Worm (Caenorhabditis elegans) whole organism, L1 larva: Measurements from ENCODE around the gene ptr-22.

Experiments
- ceh-63 ChIP-seq: fragments of 200-800 bp; sonication (Bioruptor generic); optimal IDR thresholded peaks from 2 replicates; lab custom pipeline; 2018; ENCODE audit warnings: mild to moderate bottlenecking, missing genetic modification characterization, missing compliant biosample characterization
- ceh-90 ChIP-seq: sonication (generic microtip); optimal IDR thresholded peaks from 2 replicates; lab custom pipeline; 2016; ENCODE audit warnings: missing genetic modification characterization, missing compliant biosample characterization
- elt-2 ChIP-seq: sonication (generic microtip); optimal IDR thresholded peaks from 2 replicates; lab custom pipeline; 2016; ENCODE audit warnings: missing genetic modification characterization, mild to moderate bottlenecking, inconsistent platforms, missing compliant biosample characterization, missing genetic modification reagents
- fkh-10 ChIP-seq: sonication (generic microtip); optimal IDR thresholded peaks from 2 replicates; lab custom pipeline; 2017; ENCODE audit warnings: missing biosample characterization, missing genetic modification reagents, missing genetic modification characterization
- lin-39 ChIP-seq: fragments of 150-350 bp; optimal IDR thresholded peaks from 2 replicates; lab custom pipeline; 2014; ENCODE audit warnings: missing biosample characterization, missing genetic modification reagents, missing genetic modification characterization
- lir-3 ChIP-seq: sonication (generic microtip); optimal IDR thresholded peaks from 2 replicates; lab custom pipeline; 2016; ENCODE audit warnings: mild to moderate bottlenecking, missing genetic modification characterization, moderate library complexity, missing compliant biosample characterization; ENCODE audit not compliant: poor library complexity
- nhr-19 ChIP-seq: fragments of 200-800 bp; sonication (Bioruptor generic); conservative IDR thresholded peaks from 2 replicates; pipeline ENCODE4 v1.3.6; 2022; ENCODE audit warnings: missing genetic modification characterization, missing compliant biosample characterization
- nhr-28 ChIP-seq: fragments of 150-350 bp; optimal IDR thresholded peaks from 2 replicates; lab custom pipeline; 2014; ENCODE audit warnings: missing biosample characterization, missing genetic modification characterization
- nhr-47 ChIP-seq: sonication (generic microtip); optimal IDR thresholded peaks from 2 replicates; lab custom pipeline; 2016; ENCODE audit warnings: mild to moderate bottlenecking, missing genetic modification characterization, moderate library complexity, missing compliant biosample characterization

Gene ptr-22

DNA sequence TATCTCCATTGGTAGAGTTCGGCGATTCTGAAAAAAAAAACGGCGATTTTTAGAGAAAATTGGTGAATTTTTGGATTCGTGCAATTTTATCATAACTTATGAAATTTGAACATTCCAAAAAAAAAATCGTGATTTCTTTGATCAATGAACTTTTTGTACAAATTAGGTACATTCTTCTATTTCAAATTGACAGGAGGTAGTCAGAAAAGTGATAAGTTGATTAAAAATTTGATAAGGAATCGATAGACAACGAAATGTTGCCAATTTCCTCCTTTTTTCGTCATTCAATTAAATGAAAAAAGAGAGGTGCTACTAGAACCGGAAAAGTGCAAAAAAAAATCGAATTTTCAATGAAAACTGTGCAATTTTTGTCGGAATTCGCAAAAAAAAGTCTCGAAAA lies 60.2 kb downstream of the ptr-22 start:
- TF ChIP-seq lin-39 (tag; lab: Kevin White, UChicago) (no peak), ceh-90 (tag; lab: Kevin White, UChicago) (no peak), lir-3 (tag; lab: Kevin White, UChicago) (no peak), ceh-63 (GFP tag; lab: Kevin White, UChicago) (no peak), fkh-10 (GFP tag; lab: Kevin White, UChicago) (no peak), nhr-19 (GFP tag; lab: Robert Waterston, UW) (no peak), nhr-47 (tag; lab: Kevin White, UChicago) (no peak), nhr-28 (no peak), elt-2 (peak; percentile 3)
